Worm (Caenorhabditis elegans) whole organism, L1 larva: ENCODE data around the gene F56F10.2.

Experiments
- aha-1 ChIP-seq: fragments of 150-350 bp; optimal IDR thresholded peaks from 2 replicates; lab custom pipeline; 2014; ENCODE audit warnings: missing biosample characterization, missing genetic modification characterization
- ama-1 ChIP-seq: fragments of 150-350 bp; optimal IDR thresholded peaks from 2 replicates; lab custom pipeline; 2014
- ceh-82 ChIP-seq, 3 experiments: fragments of 150-350 bp in 1 of 3; sonication (generic microtip) in 2 of 3; optimal IDR thresholded peaks; 2 replicates each; lab custom pipeline; 2014 to 2017; ENCODE audit warnings: missing biosample characterization in 3 of 3, missing genetic modification characterization in 3 of 3
- elt-3 ChIP-seq, 6 experiments: fragments of 150-350 bp in 1 of 6; sonication (generic microtip); optimal IDR thresholded peaks; 2 replicates each; lab custom pipeline; 2017 to 2018; ENCODE audit warnings: missing biosample characterization in 6 of 6, missing genetic modification characterization in 6 of 6, inconsistent platforms in 1 of 6
- fos-1 ChIP-seq: fragments of 150-350 bp; optimal IDR thresholded peaks from 2 replicates; lab custom pipeline; 2014; ENCODE audit warnings: missing biosample characterization, missing genetic modification characterization
- lin-14 ChIP-seq: fragments of 200-800 bp; sonication (Bioruptor generic); optimal IDR thresholded peaks from 2 replicates; lab custom pipeline; 2018; ENCODE audit warnings: mild to moderate bottlenecking, missing genetic modification characterization, moderate library complexity, missing compliant biosample characterization
- lin-39 ChIP-seq: fragments of 150-350 bp; optimal IDR thresholded peaks from 2 replicates; lab custom pipeline; 2014; ENCODE audit warnings: missing biosample characterization, missing genetic modification reagents, missing genetic modification characterization
- lsy-2 ChIP-seq, 2 experiments: fragments of 150-350 bp; optimal IDR thresholded peaks; 2 replicates each; lab custom pipeline; 2014; ENCODE audit warnings: missing biosample characterization in 2 of 2, missing genetic modification characterization in 2 of 2
- mdl-1 ChIP-seq, 2 experiments: fragments of 150-350 bp; optimal IDR thresholded peaks; 2 replicates each; lab custom pipeline; 2014 to 2017; ENCODE audit warnings: missing biosample characterization in 2 of 2, missing genetic modification characterization in 2 of 2, inconsistent platforms in 1 of 2
- nhr-76 ChIP-seq: sonication (generic microtip); optimal IDR thresholded peaks from 2 replicates; lab custom pipeline; 2017; ENCODE audit warnings: missing biosample characterization, missing genetic modification characterization
- nhr-77 ChIP-seq: fragments of 150-350 bp; optimal IDR thresholded peaks from 2 replicates; lab custom pipeline; 2014; ENCODE audit warnings: missing biosample characterization, missing genetic modification characterization
- snpc-4 ChIP-seq: fragments of 150-350 bp; optimal IDR thresholded peaks from 2 replicates; lab custom pipeline; 2014; ENCODE audit warnings: missing biosample characterization, missing genetic modification characterization
- unc-130 ChIP-seq: fragments of 150-350 bp; optimal IDR thresholded peaks from 2 replicates; lab custom pipeline; 2017; ENCODE audit warnings: missing biosample characterization, missing genetic modification characterization, inconsistent platforms
- xbp-1 ChIP-seq: sonication (generic microtip); optimal IDR thresholded peaks from 2 replicates; lab custom pipeline; 2016; ENCODE audit warnings: missing genetic modification characterization, missing compliant biosample characterization

- no peak for TF ChIP-seq nhr-76
- no peak for TF ChIP-seq lin-39 (tag; lab: Kevin White, UChicago)
- TF ChIP-seq nhr-77 (tag; lab: Kevin White, UChicago) = no peak
- TF ChIP-seq unc-130 (tag; lab: Kevin White, UChicago) = no peak
- TF ChIP-seq mdl-1 (tag; optimal IDR thresholded peaks at IDR 0.05; lab: Kevin White, UChicago) = no peak
- no peak for TF ChIP-seq lin-14 (GFP tag; lab: Kevin White, UChicago)
- TF ChIP-seq lsy-2 (tag; optimal IDR thresholded peaks at IDR 0.05; lab: Kevin White, UChicago) = no peak
- TF ChIP-seq snpc-4 = no peak
- no peak for TF ChIP-seq ceh-82 (tag; optimal IDR thresholded peaks at IDR 0.05; lab: Kevin White, UChicago)
- no peak for TF ChIP-seq aha-1 (tag; lab: Kevin White, UChicago)
- no peak for TF ChIP-seq fos-1
- TF ChIP-seq ama-1 (lab: Kevin White, UChicago) = no peak
- TF ChIP-seq xbp-1 (tag; lab: Kevin White, UChicago) = no peak
- no peak for TF ChIP-seq elt-3 (tag; optimal IDR thresholded peaks at IDR 0.05; lab: Kevin White, UChicago)
Measured at ce11 chrX:851421-851820, 8.0 kb upstream of the F56F10.2 start, which contains the start of gene igcm-1.
